Fruit fly (Drosophila melanogaster) whole organism: ENCODE results near the gene MKP-4.

Source experiments
- CG8478 ChIP-seq: fragments of >200 bp; optimal IDR thresholded peaks from 2 replicates; lab custom pipeline; 2018; ENCODE audit warnings: inconsistent platforms
- Dll ChIP-seq: fragments of >200 bp; optimal IDR thresholded peaks from 2 replicates; lab custom pipeline; 2017
- EcR ChIP-seq, 2 experiments: fragments of >200 bp; optimal IDR thresholded peaks; 2 replicates each; lab custom pipeline; 2017; ENCODE audit warnings: missing biosample characterization in 2 of 2, missing genetic modification characterization in 2 of 2, missing genetic modification reagents in 2 of 2
- pan ChIP-seq: fragments of >200 bp; optimal IDR thresholded peaks from 2 replicates; lab custom pipeline; 2017
- psq ChIP-seq: fragments of >200 bp; optimal IDR thresholded peaks from 2 replicates; lab custom pipeline; 2017
- usp ChIP-seq: fragments of >200 bp; optimal IDR thresholded peaks from 2 replicates; lab custom pipeline; 2017; ENCODE audit warnings: missing biosample characterization, missing genetic modification characterization, mixed read lengths

DNA sequence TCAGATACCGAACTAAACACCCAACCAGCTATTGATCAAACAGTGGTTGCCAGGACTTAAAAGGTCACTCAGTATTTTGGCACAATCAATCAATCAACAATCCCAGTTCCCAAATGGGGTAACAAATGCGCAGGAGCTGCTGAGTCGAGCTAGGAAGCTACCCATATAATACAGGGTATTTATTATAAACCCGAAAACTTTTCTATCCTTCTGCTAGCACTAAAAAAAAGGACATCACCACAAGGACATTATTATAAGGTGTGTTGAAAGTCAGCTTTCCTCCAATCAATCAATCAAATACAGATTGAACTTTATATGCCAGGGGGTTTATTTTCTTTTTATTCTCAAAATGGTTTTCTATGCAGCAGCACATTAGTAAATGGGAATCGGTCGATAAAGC, 1.8 kb upstream of the MKP-4 start, which contains the start of gene CG14221:
- no peak for TF ChIP-seq psq (lab: Kevin White, UChicago)
- no peak for TF ChIP-seq pan (lab: Kevin White, UChicago)
- no peak for TF ChIP-seq Dll (lab: Kevin White, UChicago)
- no peak for TF ChIP-seq usp
- no peak for TF ChIP-seq CG8478 (lab: Kevin White, UChicago)
- no peak for TF ChIP-seq EcR (GFP tag; optimal IDR thresholded peaks at IDR 0.05; lab: Kevin White, UChicago)
